Fruit fly (Drosophila melanogaster) whole organism, prepupa: Measurements from ENCODE around the gene Nepl3.

ENCODE experiments used
- CG16779 ChIP-seq: fragments of 200-800 bp; sonication (Bioruptor generic); optimal IDR thresholded peaks from 3 replicates; lab custom pipeline; 2017; ENCODE audit warnings: missing biosample characterization, mild to moderate bottlenecking, missing genetic modification characterization
- CG34406 ChIP-seq: fragments of 200-800 bp; sonication (Bioruptor generic); optimal IDR thresholded peaks from 3 replicates; lab custom pipeline; 2016; ENCODE audit warnings: missing biosample characterization, missing genetic modification characterization
- Hr39 ChIP-seq: fragments of 200-800 bp; sonication (Bioruptor generic); optimal IDR thresholded peaks from 2 replicates; lab custom pipeline; 2016; ENCODE audit warnings: missing biosample characterization, missing genetic modification characterization

dm6 chr2L:5027321-5028069 is 30.6 kb downstream of the Nepl3 start:
- TF ChIP-seq CG34406: no peak
- TF ChIP-seq Hr39 (GFP tag; lab: Kevin White, UChicago): no peak
- TF ChIP-seq CG16779 (tag; lab: Kevin White, UChicago): no peak
